Worm (Caenorhabditis elegans) whole organism, L2 larva: ENCODE data around the gene B0024.15.

ENCODE experiments used
- ZK546.5 ChIP-seq: sonication (generic microtip); optimal IDR thresholded peaks from 2 replicates; lab custom pipeline; 2017; ENCODE audit warnings: missing biosample characterization, missing genetic modification characterization
- aly-2 ChIP-seq: fragments of 150-350 bp; optimal IDR thresholded peaks from 2 replicates; lab custom pipeline; 2014; ENCODE audit warnings: missing biosample characterization, missing genetic modification characterization
- ama-1 ChIP-seq: fragments of 150-350 bp; optimal IDR thresholded peaks from 2 replicates; lab custom pipeline; 2018; ENCODE audit warnings: inconsistent platforms
- blmp-1 ChIP-seq: sonication (generic microtip); optimal IDR thresholded peaks from 2 replicates; lab custom pipeline; 2017; ENCODE audit warnings: missing genetic modification characterization, mild to moderate bottlenecking, missing compliant biosample characterization, antibody characterized with exemption, moderate library complexity; ENCODE audit not compliant: insufficient read depth
- elt-3 ChIP-seq: sonication (generic microtip); optimal IDR thresholded peaks from 2 replicates; lab custom pipeline; 2017; ENCODE audit warnings: missing biosample characterization, missing genetic modification characterization
- fos-1 ChIP-seq: fragments of 150-350 bp; optimal IDR thresholded peaks from 2 replicates; lab custom pipeline; 2014; ENCODE audit warnings: missing biosample characterization, missing genetic modification characterization
- lin-13 ChIP-seq: fragments of 150-350 bp; optimal IDR thresholded peaks from 2 replicates; lab custom pipeline; 2014; ENCODE audit warnings: missing biosample characterization, missing genetic modification reagents, missing genetic modification characterization
- lin-39 ChIP-seq: fragments of 150-350 bp; optimal IDR thresholded peaks from 2 replicates; lab custom pipeline; 2014; ENCODE audit warnings: missing biosample characterization, missing genetic modification reagents, missing genetic modification characterization
- mab-5 ChIP-seq: fragments of 150-350 bp; optimal IDR thresholded peaks from 2 replicates; lab custom pipeline; 2014; ENCODE audit warnings: missing biosample characterization, missing genetic modification characterization
- mdl-1 ChIP-seq, 2 experiments: fragments of 150-350 bp in 1 of 2; sonication (generic microtip) in 1 of 2; optimal IDR thresholded peaks; 2 replicates each; lab custom pipeline; 2017; ENCODE audit warnings: missing biosample characterization in 2 of 2, missing genetic modification characterization in 2 of 2
- snpc-4 ChIP-seq: fragments of 150-350 bp; optimal IDR thresholded peaks from 2 replicates; lab custom pipeline; 2014; ENCODE audit warnings: missing biosample characterization, missing genetic modification characterization
- zag-1 ChIP-seq: fragments of 150-350 bp; optimal IDR thresholded peaks from 2 replicates; lab custom pipeline; 2014; ENCODE audit warnings: missing biosample characterization, missing genetic modification characterization
- ztf-11 ChIP-seq: sonication (generic microtip); optimal IDR thresholded peaks from 2 replicates; lab custom pipeline; 2017; ENCODE audit warnings: missing biosample characterization, missing genetic modification characterization

DNA sequence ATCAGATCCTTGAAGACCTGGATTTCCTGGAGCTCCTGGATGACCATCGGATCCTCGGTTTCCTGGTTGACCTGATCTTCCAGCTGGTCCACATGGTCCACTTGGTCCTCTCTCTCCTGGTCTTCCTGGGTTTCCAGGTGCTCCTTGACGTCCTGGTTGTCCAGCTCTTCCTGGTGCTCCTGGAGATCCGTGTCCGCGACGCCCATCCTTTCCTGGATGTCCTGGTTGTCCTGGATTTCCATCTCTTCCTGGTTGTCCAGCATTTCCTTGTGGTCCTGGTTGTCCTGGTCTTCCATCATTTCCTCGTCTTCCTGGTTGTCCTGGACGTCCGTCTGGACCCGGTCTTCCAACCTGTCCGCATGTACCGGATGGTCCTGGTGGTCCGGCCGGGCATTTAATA, 2.0 kb downstream of the B0024.15 start:
- TF ChIP-seq mdl-1 (tag; optimal IDR thresholded peaks at IDR 0.05; lab: Kevin White, UChicago) = no peak
- TF ChIP-seq ztf-11 (tag; lab: Kevin White, UChicago) = no peak
- no peak for TF ChIP-seq elt-3 (tag; lab: Kevin White, UChicago)
- no peak for TF ChIP-seq mab-5 (tag; lab: Kevin White, UChicago)
- no peak for TF ChIP-seq snpc-4 (tag; lab: Kevin White, UChicago)
- TF ChIP-seq zag-1 (tag; lab: Kevin White, UChicago) = no peak
- no peak for TF ChIP-seq ama-1 (lab: Kevin White, UChicago)
- TF ChIP-seq blmp-1 (tag; lab: Kevin White, UChicago) = no peak
- TF ChIP-seq lin-13 = no peak
- TF ChIP-seq fos-1 (tag; lab: Kevin White, UChicago) = no peak
- no peak for TF ChIP-seq ZK546.5 (tag; lab: Kevin White, UChicago)
- TF ChIP-seq lin-39 (tag; lab: Kevin White, UChicago) = no peak
- TF ChIP-seq aly-2 = no peak
